Worm (Caenorhabditis elegans): ENCODE data around the gene gtap-2.

The gtap-2 gene

ce11 chrIII:9822942-9823341, 14.6 kb downstream of the gtap-2 start, which contains the start of gene arl-5:
TSS of gene arl-5 (plus strand) at chrIII:9823242.
- TF ChIP-seq lin-39 (tag; optimal IDR thresholded peaks at IDR 0.05) = no peak
- no peak for TF ChIP-seq lin-13 (GFP tag; optimal IDR thresholded peaks at IDR 0.05)
- no peak for TF ChIP-seq ceh-16 (tag; optimal IDR thresholded peaks at IDR 0.05)
- no peak for TF ChIP-seq alr-1 (tag; optimal IDR thresholded peaks at IDR 0.05)
- no peak for TF ChIP-seq lsy-2 (tag; optimal IDR thresholded peaks at IDR 0.05)
- no peak for TF ChIP-seq peb-1 (tag; optimal IDR thresholded peaks at IDR 0.05)
- TF ChIP-seq nhr-77 (tag; optimal IDR thresholded peaks at IDR 0.05) = no peak
- no peak for TF ChIP-seq lin-11 (tag; optimal IDR thresholded peaks at IDR 0.05)
- no peak for TF ChIP-seq dmd-4 (tag; optimal IDR thresholded peaks at IDR 0.05)
- TF ChIP-seq nhr-11 (tag; optimal IDR thresholded peaks at IDR 0.05) = no peak
- no peak for TF ChIP-seq ceh-82 (tag; optimal IDR thresholded peaks at IDR 0.05)
- no peak for TF ChIP-seq Y55F3AM.14 (GFP tag; optimal IDR thresholded peaks at IDR 0.05)
- TF ChIP-seq unc-39 (tag; optimal IDR thresholded peaks at IDR 0.05) = no peak
- TF ChIP-seq snpc-4 (tag; optimal IDR thresholded peaks at IDR 0.05) = no peak
- TF ChIP-seq nhr-10 (tag; optimal IDR thresholded peaks at IDR 0.05) = no peak

ce11 chrIII:9823748-9824147, 15.4 kb downstream of the gtap-2 start:
- TF ChIP-seq ceh-16 (tag; optimal IDR thresholded peaks at IDR 0.05) = no peak
- no peak for TF ChIP-seq sem-4 (tag; optimal IDR thresholded peaks at IDR 0.05)
- no peak for TF ChIP-seq ceh-82 (tag; optimal IDR thresholded peaks at IDR 0.05)
- TF ChIP-seq nhr-23 (tag; optimal IDR thresholded peaks at IDR 0.05) = no peak
- TF ChIP-seq nhr-129 (tag; optimal IDR thresholded peaks at IDR 0.05) = no peak
- no peak for TF ChIP-seq peb-1 (tag; optimal IDR thresholded peaks at IDR 0.05)
- no peak for TF ChIP-seq crh-2 (tag; optimal IDR thresholded peaks at IDR 0.05)

ce11 chrIII:9824330-9824934, 16.1 kb downstream of the gtap-2 start, which contains the start of gene lin-52:
TSS of gene lin-52 (minus strand) at chrIII:9824750.
- no peak for TF ChIP-seq ceh-82 (tag; optimal IDR thresholded peaks at IDR 0.05)
- no peak for TF ChIP-seq nhr-10 (tag; optimal IDR thresholded peaks at IDR 0.05)
- no peak for TF ChIP-seq ceh-16 (tag; optimal IDR thresholded peaks at IDR 0.05)
- TF ChIP-seq elt-1 (tag; optimal IDR thresholded peaks at IDR 0.05) = no peak
- TF ChIP-seq snpc-4 (tag; optimal IDR thresholded peaks at IDR 0.05) = no peak
- no peak for TF ChIP-seq egl-27 (tag; optimal IDR thresholded peaks at IDR 0.05)
- TF ChIP-seq unc-62 (GFP tag; optimal IDR thresholded peaks at IDR 0.05) = no peak
- no peak for TF ChIP-seq R02D3.7 (tag; optimal IDR thresholded peaks at IDR 0.05)
- no peak for TF ChIP-seq nhr-6 (tag; optimal IDR thresholded peaks at IDR 0.05)
- no peak for TF ChIP-seq lin-39 (tag; optimal IDR thresholded peaks at IDR 0.05)
- TF ChIP-seq ztf-1 (GFP tag; conservative IDR thresholded peaks at IDR 0.05) = no peak
- TF ChIP-seq fos-1 (tag; optimal IDR thresholded peaks at IDR 0.05) = no peak
- no peak for TF ChIP-seq nhr-129 (tag; optimal IDR thresholded peaks at IDR 0.05)
- peak; percentile 11 for TF ChIP-seq lin-13 (GFP tag; optimal IDR thresholded peaks at IDR 0.05)
- peak; percentile 67 for TF ChIP-seq ama-1 (optimal IDR thresholded peaks at IDR 0.05)
- TF ChIP-seq dmd-4 (tag; optimal IDR thresholded peaks at IDR 0.05) = no peak
- TF ChIP-seq sma-9 (GFP tag; optimal IDR thresholded peaks at IDR 0.05) = no peak
- no peak for TF ChIP-seq sma-9 (tag; optimal IDR thresholded peaks at IDR 0.05)
- TF ChIP-seq blmp-1 (tag; optimal IDR thresholded peaks at IDR 0.05; ENCODE audit: insufficient read depth) = no peak
- no peak for TF ChIP-seq F13H6.1 (tag; optimal IDR thresholded peaks at IDR 0.05)
- TF ChIP-seq sem-4 (tag; optimal IDR thresholded peaks at IDR 0.05) = no peak
- TF ChIP-seq crh-2 (tag; optimal IDR thresholded peaks at IDR 0.05) = peak; percentile 18
- TF ChIP-seq ZK546.5 (tag; optimal IDR thresholded peaks at IDR 0.05) = no peak
- no peak for TF ChIP-seq alr-1 (tag; optimal IDR thresholded peaks at IDR 0.05)
- TF ChIP-seq nhr-25 (tag; optimal IDR thresholded peaks at IDR 0.05) = peak; percentile 2
- TF ChIP-seq sma-3 (GFP tag; optimal IDR thresholded peaks at IDR 0.05) = peak; percentile 40
- TF ChIP-seq nhr-21 (tag; optimal IDR thresholded peaks at IDR 0.05) = no peak
- no peak for TF ChIP-seq skn-1 (tag; optimal IDR thresholded peaks at IDR 0.05)
- no peak for TF ChIP-seq mbf-1 (tag; optimal IDR thresholded peaks at IDR 0.05)
- no peak for TF ChIP-seq nhr-12 (tag; optimal IDR thresholded peaks at IDR 0.05)
- no peak for TF ChIP-seq nhr-237 (tag; optimal IDR thresholded peaks at IDR 0.05)
- no peak for TF ChIP-seq ztf-11 (tag; optimal IDR thresholded peaks at IDR 0.05)
- no peak for TF ChIP-seq mdl-1 (tag; optimal IDR thresholded peaks at IDR 0.05)
- peak in 1 of 2 experiments; percentile 32 for TF ChIP-seq lsy-2 (tag; optimal IDR thresholded peaks at IDR 0.05)
- TF ChIP-seq nhr-77 (tag; optimal IDR thresholded peaks at IDR 0.05) = no peak
- no peak for TF ChIP-seq gmeb-1 (tag; optimal IDR thresholded peaks at IDR 0.05)
- no peak for TF ChIP-seq zag-1 (tag; optimal IDR thresholded peaks at IDR 0.05)
- TF ChIP-seq elt-3 (tag; optimal IDR thresholded peaks at IDR 0.05) = no peak
- no peak for TF ChIP-seq nhr-11 (tag; optimal IDR thresholded peaks at IDR 0.05)
- no peak for TF ChIP-seq lin-11 (tag; optimal IDR thresholded peaks at IDR 0.05)
- no peak for TF ChIP-seq C34F6.9 (tag; optimal IDR thresholded peaks at IDR 0.05)
- TF ChIP-seq Y55F3AM.14 (GFP tag; optimal IDR thresholded peaks at IDR 0.05) = no peak
- TF ChIP-seq nhr-23 (tag; optimal IDR thresholded peaks at IDR 0.05) = no peak
- peak; percentile 78 for TF ChIP-seq ztf-4 (tag; optimal IDR thresholded peaks at IDR 0.05)

Data from whole organism, L2 larva.